Fruit fly (Drosophila melanogaster): Measurements from ENCODE around the gene CG7376.

DNA sequence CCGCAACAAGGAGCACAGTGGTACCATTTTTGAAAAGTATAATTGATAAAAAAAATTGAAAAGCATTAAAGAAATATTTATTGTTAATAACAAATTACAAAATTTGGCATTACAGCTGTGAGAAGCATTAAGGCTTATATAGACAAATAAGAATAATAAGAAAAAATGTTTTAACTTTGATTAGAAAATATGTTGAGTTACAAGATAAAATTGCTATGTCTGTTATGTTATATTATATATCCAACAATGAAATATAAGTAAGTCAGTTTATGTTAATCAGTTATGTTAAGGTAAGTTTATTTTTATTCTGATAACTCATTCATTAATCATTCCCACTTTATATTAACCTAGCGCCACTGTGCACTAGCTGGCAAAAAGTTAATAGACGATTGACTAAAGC is 14.2 kb upstream of the CG7376 start:
- TF ChIP-seq CG14014 (GFP tag; IDR thresholded peaks at IDR 0.05) (no peak), Sox102F (GFP tag; optimal IDR thresholded peaks at IDR 0.05) (no peak), Sry-β (GFP tag; optimal IDR thresholded peaks at IDR 0.05) (no peak), unc-4 (GFP tag; IDR thresholded peaks at IDR 0.05; ENCODE audit: partially characterized antibody) (no peak), Dad (GFP tag; optimal IDR thresholded peaks at IDR 0.05) (no peak)
